Worm (Caenorhabditis elegans) whole organism, young adult: Measurements from ENCODE around the gene rpt-2.

Experiments used
- B0035.1 ChIP-seq: sonication (generic microtip); optimal IDR thresholded peaks from 2 replicates; lab custom pipeline; 2016; ENCODE audit warnings: missing genetic modification characterization, mild to moderate bottlenecking, missing compliant biosample characterization, missing genotype, missing genetic modification reagents
- B0261.1 ChIP-seq: sonication (generic microtip); optimal IDR thresholded peaks from 2 replicates; lab custom pipeline; 2016; ENCODE audit warnings: mild to moderate bottlenecking, missing genetic modification characterization, moderate library complexity, missing compliant biosample characterization
- C06A6.2 ChIP-seq: fragments of 200-800 bp; sonication (Bioruptor generic); conservative IDR thresholded peaks from 2 replicates; pipeline ENCODE4 v1.3.6; 2022; ENCODE audit warnings: missing genetic modification characterization, missing compliant biosample characterization
- F23B12.7 ChIP-seq: sonication (generic microtip); optimal IDR thresholded peaks from 2 replicates; lab custom pipeline; 2017; ENCODE audit warnings: missing genetic modification characterization, mild to moderate bottlenecking, missing compliant biosample characterization, antibody characterized with exemption, moderate library complexity; ENCODE audit not compliant: insufficient read depth
- F33H1.4 ChIP-seq: fragments of 200-800 bp; sonication (Bioruptor generic); IDR thresholded peaks from 2 replicates; pipeline ENCODE4 v1.3.6; 2022; ENCODE audit warnings: missing genetic modification reagents, missing genetic modification characterization, missing compliant biosample characterization
- F37B4.10 ChIP-seq: fragments of 200-800 bp; sonication (Bioruptor generic); IDR thresholded peaks from 2 replicates; pipeline ENCODE4 v1.3.6; 2022; ENCODE audit warnings: missing genetic modification characterization, missing compliant biosample characterization
- K12H6.12 ChIP-seq: fragments of 200-800 bp; sonication (Bioruptor generic); optimal IDR thresholded peaks from 2 replicates; lab custom pipeline; 2018; ENCODE audit warnings: mild to moderate bottlenecking, missing genetic modification characterization, missing compliant biosample characterization
- T26A5.8 ChIP-seq: sonication (generic microtip); optimal IDR thresholded peaks from 2 replicates; lab custom pipeline; 2016; ENCODE audit warnings: missing genetic modification characterization, missing compliant biosample characterization
- Y67H2A.10 ChIP-seq: fragments of 200-800 bp; sonication (Bioruptor generic); conservative IDR thresholded peaks from 2 replicates; pipeline ENCODE4 v1.3.6; 2022; ENCODE audit warnings: missing genetic modification reagents, missing genetic modification characterization, missing compliant biosample characterization
- Y95B8A.8 ChIP-seq: fragments of 200-800 bp; sonication (Bioruptor generic); IDR thresholded peaks from 2 replicates; pipeline ENCODE4 v1.3.6; 2022; ENCODE audit warnings: missing genetic modification reagents, missing genetic modification characterization, missing compliant biosample characterization
- ZK185.1 ChIP-seq: sonication (generic microtip); optimal IDR thresholded peaks from 2 replicates; lab custom pipeline; 2016; ENCODE audit warnings: mild to moderate bottlenecking, missing genetic modification characterization, missing compliant biosample characterization; ENCODE audit not compliant: poor library complexity, severe bottlenecking
- aptf-3 ChIP-seq: fragments of 200-800 bp; sonication (Bioruptor generic); IDR thresholded peaks from 2 replicates; pipeline ENCODE4 v1.3.6; 2022; ENCODE audit warnings: missing genetic modification characterization, missing compliant biosample characterization
- attf-5 ChIP-seq: fragments of 200-800 bp; sonication (Bioruptor generic); optimal IDR thresholded peaks from 2 replicates; lab custom pipeline; 2018; ENCODE audit warnings: mild to moderate bottlenecking, missing genetic modification characterization, missing compliant biosample characterization
- bed-2 ChIP-seq: fragments of 200-800 bp; sonication (Bioruptor generic); IDR thresholded peaks from 2 replicates; pipeline ENCODE4 v1.3.6; 2022; ENCODE audit warnings: missing genetic modification reagents, missing genetic modification characterization, missing compliant biosample characterization
- cebp-1 ChIP-seq, 2 experiments: fragments of 200-800 bp in 1 of 2; sonication (Bioruptor generic) in 1 of 2; sonication (generic microtip) in 1 of 2; IDR thresholded peaks in 1 of 2; optimal IDR thresholded peaks in 1 of 2; 2 replicates each; pipeline versions ENCODE4 v1.3.6 to Lab custom; 2017 to 2022; ENCODE audit warnings: missing compliant biosample characterization in 2 of 2, missing genetic modification characterization in 2 of 2, mild to moderate bottlenecking in 1 of 2, missing genetic modification reagents in 1 of 2, moderate library complexity in 1 of 2
- ceh-27 ChIP-seq: fragments of 200-800 bp; sonication (Bioruptor generic); optimal IDR thresholded peaks from 2 replicates; lab custom pipeline; 2018; ENCODE audit warnings: mild to moderate bottlenecking, missing genetic modification characterization, moderate library complexity, missing compliant biosample characterization
- ceh-58 ChIP-seq: fragments of 200-800 bp; sonication (Bioruptor generic); IDR thresholded peaks from 2 replicates; pipeline ENCODE4 v1.3.6; 2022; ENCODE audit warnings: missing genetic modification characterization, missing compliant biosample characterization
- die-1 ChIP-seq: sonication (generic microtip); optimal IDR thresholded peaks from 2 replicates; lab custom pipeline; 2016; ENCODE audit warnings: missing genotype, mild to moderate bottlenecking, missing genetic modification characterization, missing compliant biosample characterization
- dox-1 ChIP-seq: fragments of 200-800 bp; sonication (Bioruptor generic); IDR thresholded peaks from 2 replicates; pipeline ENCODE4 v1.3.6; 2022; ENCODE audit warnings: missing genetic modification reagents, missing genetic modification characterization, missing compliant biosample characterization
- dpl-1 ChIP-seq: fragments of 150-350 bp; optimal IDR thresholded peaks from 2 replicates; lab custom pipeline; 2014; ENCODE audit warnings: missing biosample characterization, missing genetic modification reagents, missing genetic modification characterization
- efl-1 ChIP-seq: fragments of 150-350 bp; optimal IDR thresholded peaks from 2 replicates; lab custom pipeline; 2014; ENCODE audit warnings: missing biosample characterization, missing genetic modification reagents, missing genetic modification characterization
- ets-4 ChIP-seq: fragments of 200-800 bp; sonication (Bioruptor generic); optimal IDR thresholded peaks from 2 replicates; lab custom pipeline; 2018; ENCODE audit warnings: mild to moderate bottlenecking, missing genetic modification characterization, missing compliant biosample characterization
- gei-17 ChIP-seq: fragments of 200-800 bp; sonication (Bioruptor generic); optimal IDR thresholded peaks from 2 replicates; lab custom pipeline; 2018; ENCODE audit warnings: mild to moderate bottlenecking, missing genetic modification characterization, missing compliant biosample characterization
- him-1 ChIP-seq: sonication (generic microtip); optimal IDR thresholded peaks from 2 replicates; lab custom pipeline; 2016; ENCODE audit warnings: missing genotype, missing genetic modification reagents, missing genetic modification characterization, missing compliant biosample characterization
- hlh-26 ChIP-seq: fragments of 200-800 bp; sonication (Bioruptor generic); conservative IDR thresholded peaks from 2 replicates; pipeline ENCODE4 v1.3.6; 2022; ENCODE audit warnings: missing genetic modification reagents, missing genetic modification characterization, missing compliant biosample characterization
- lir-1 ChIP-seq: fragments of 200-800 bp; sonication (Bioruptor generic); conservative IDR thresholded peaks from 2 replicates; pipeline ENCODE4 v1.3.6; 2022; ENCODE audit warnings: missing genetic modification reagents, missing genetic modification characterization, missing compliant biosample characterization
- mxl-1 ChIP-seq: sonication (generic microtip); optimal IDR thresholded peaks from 2 replicates; lab custom pipeline; 2016; ENCODE audit warnings: missing genetic modification characterization, missing compliant biosample characterization
- nfya-1 ChIP-seq: sonication (generic microtip); optimal IDR thresholded peaks from 2 replicates; lab custom pipeline; 2017; ENCODE audit warnings: antibody characterized with exemption, missing compliant biosample characterization, missing genetic modification characterization, borderline replicate concordance; ENCODE audit not compliant: insufficient read depth
- nhr-27 ChIP-seq: fragments of 200-800 bp; sonication (Bioruptor generic); optimal IDR thresholded peaks from 2 replicates; lab custom pipeline; 2018; ENCODE audit warnings: mild to moderate bottlenecking, missing genetic modification characterization, moderate library complexity, missing compliant biosample characterization
- rec-8 ChIP-seq, 2 experiments: sonication (generic microtip); optimal IDR thresholded peaks; 2 replicates each; lab custom pipeline; 2016; ENCODE audit warnings: mild to moderate bottlenecking in 2 of 2, missing genetic modification characterization in 2 of 2, missing genetic modification reagents in 2 of 2, missing genotype in 2 of 2, missing biosample characterization in 1 of 2, missing compliant biosample characterization in 1 of 2, moderate library complexity in 1 of 2
- tlf-1 ChIP-seq: fragments of 200-800 bp; sonication (Bioruptor generic); optimal IDR thresholded peaks from 2 replicates; lab custom pipeline; 2018; ENCODE audit warnings: mild to moderate bottlenecking, missing genetic modification characterization, missing compliant biosample characterization
- unc-62 ChIP-seq: fragments of 150-350 bp; optimal IDR thresholded peaks from 2 replicates; lab custom pipeline; 2014; ENCODE audit warnings: missing biosample characterization, missing genetic modification reagents, missing genetic modification characterization
- zim-3 ChIP-seq: sonication (generic microtip); optimal IDR thresholded peaks from 2 replicates; lab custom pipeline; 2017; ENCODE audit warnings: mild to moderate bottlenecking, missing genetic modification characterization, moderate library complexity, missing compliant biosample characterization
- ztf-18 ChIP-seq: sonication (generic microtip); optimal IDR thresholded peaks from 2 replicates; lab custom pipeline; 2016; ENCODE audit warnings: missing genotype, mild to moderate bottlenecking, missing genetic modification characterization, missing compliant biosample characterization
- ztf-25 ChIP-seq: fragments of 200-800 bp; sonication (Bioruptor generic); IDR thresholded peaks from 2 replicates; pipeline ENCODE4 v1.3.6; 2022; ENCODE audit warnings: missing genetic modification reagents, missing genetic modification characterization, missing compliant biosample characterization
- ztf-6 ChIP-seq: fragments of 200-800 bp; sonication (Bioruptor generic); IDR thresholded peaks from 2 replicates; pipeline ENCODE4 v1.3.6; 2022; ENCODE audit warnings: missing genetic modification reagents, missing genetic modification characterization, missing compliant biosample characterization

rpt-2 gene

DNA sequence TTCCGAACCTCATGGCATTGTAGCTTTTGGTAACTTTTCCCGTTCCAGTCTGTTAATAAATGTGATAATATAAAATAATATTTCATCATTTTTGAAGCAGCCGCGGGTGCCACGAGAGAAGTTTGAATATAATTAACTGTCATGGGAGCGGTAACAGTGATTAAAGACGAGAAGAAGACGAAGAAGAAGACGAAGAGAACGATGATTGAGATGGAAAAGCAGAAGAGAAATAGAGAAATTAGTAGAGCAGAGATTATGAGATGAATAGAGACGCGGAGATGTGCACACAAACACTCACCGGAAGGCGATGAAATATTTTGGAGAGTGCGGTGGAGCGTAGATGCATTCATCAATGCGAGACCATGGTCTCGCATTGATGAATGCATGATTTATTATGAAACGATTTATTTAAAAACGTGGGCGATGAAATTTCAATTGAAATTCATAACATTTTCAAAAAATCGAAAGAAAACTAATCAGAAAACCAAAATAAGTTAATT is 35.8 kb upstream of the rpt-2 start, which contains the start of gene seip-1 (continued):
- TF ChIP-seq F23B12.7 (tag; lab: Kevin White, UChicago) (peak; percentile 84), K12H6.12 (tag; lab: Kevin White, UChicago) (peak; percentile 36), B0035.1 (tag; lab: Kevin White, UChicago) (no peak), efl-1 (peak; percentile 48), unc-62 (GFP tag; lab: Kevin White, UChicago) (peak; percentile 65), attf-5 (peak; percentile 90), tlf-1 (GFP tag; lab: Kevin White, UChicago) (no peak), lir-1 (0 out of 2 replicates have a peak, but pooled peaks have one; percentile 16), Y95B8A.8 (GFP tag; lab: Robert Waterston, UW) (0 out of 2 replicates have a peak, but pooled peaks have one; percentile 57), ceh-27 (GFP tag; lab: Kevin White, UChicago) (peak; percentile 4)
- TF ChIP-seq, all 124 proteins: peak for 23

DNA sequence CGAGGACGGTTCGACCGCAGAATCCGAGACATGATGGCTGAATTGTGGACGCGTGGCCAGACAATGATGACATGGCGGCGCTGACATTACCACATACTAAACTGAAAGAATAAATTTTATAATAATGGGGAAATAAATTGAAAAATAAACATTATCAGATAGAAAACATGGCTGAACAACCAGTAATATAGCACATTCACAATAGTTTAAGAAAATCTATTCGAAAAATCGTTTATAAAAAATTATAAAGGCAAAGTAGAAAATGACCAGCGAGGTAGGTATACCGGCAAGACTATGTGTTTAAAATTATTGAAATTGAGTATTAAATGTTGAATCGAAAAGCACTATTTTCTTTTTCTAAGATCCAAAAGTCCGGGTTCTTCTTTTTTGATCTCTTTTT is 33.7 kb upstream of the rpt-2 start, which contains the start of gene jamp-1:
Gene jamp-1, minus strand, starts transcription at position 101 of the 400 bp plus-strand sequence.
- no peak for TF ChIP-seq nfya-1 (tag; lab: Kevin White, UChicago)
- no peak for TF ChIP-seq gei-17 (GFP tag; lab: Kevin White, UChicago)
- no peak for TF ChIP-seq B0261.1
- TF ChIP-seq die-1, result no peak
- TF ChIP-seq rec-8 (tag; optimal IDR thresholded peaks at IDR 0.05; lab: Kevin White, UChicago), result no peak
- no peak for TF ChIP-seq F33H1.4
- no peak for TF ChIP-seq dpl-1 (GFP tag; lab: Kevin White, UChicago)
- no peak for TF ChIP-seq bed-2 (GFP tag; lab: Robert Waterston, UW)
- TF ChIP-seq C06A6.2 (GFP tag; lab: Robert Waterston, UW), result no peak
- TF ChIP-seq F37B4.10 (GFP tag; lab: Robert Waterston, UW), result no peak
- no peak for TF ChIP-seq ZK185.1 (tag; lab: Kevin White, UChicago)
- TF ChIP-seq ztf-25 (GFP tag; lab: Robert Waterston, UW), result no peak
- no peak for TF ChIP-seq T26A5.8 (tag; lab: Kevin White, UChicago)
- TF ChIP-seq mxl-1 (tag; lab: Kevin White, UChicago), result no peak
- no peak for TF ChIP-seq ets-4 (GFP tag; lab: Kevin White, UChicago)
- TF ChIP-seq ztf-18 (tag; lab: Kevin White, UChicago), result no peak

DNA sequence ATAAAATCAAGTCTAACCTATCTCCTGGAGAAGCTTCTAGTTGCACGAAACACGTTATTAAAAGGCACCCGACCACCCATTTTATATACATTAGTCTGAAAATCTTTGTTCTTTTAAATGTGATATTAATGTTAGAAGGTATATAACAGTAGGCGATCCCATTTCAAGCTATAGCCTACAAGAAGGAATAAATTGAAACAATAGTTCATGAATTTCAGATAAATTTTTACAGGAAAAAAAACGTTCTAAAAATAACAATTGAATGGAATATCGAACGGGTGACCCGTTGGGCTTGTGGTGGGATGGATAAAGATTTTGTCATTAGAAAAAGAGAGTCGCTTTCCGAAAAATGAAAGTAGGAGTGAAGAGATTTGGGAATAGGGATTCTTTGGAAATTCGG is 30.3 kb upstream of the rpt-2 start, which contains the start of gene pgap-3:
Gene pgap-3, minus strand, starts transcription at position 101 of the 400 bp plus-strand sequence.
- TF ChIP-seq dox-1 (GFP tag; lab: Robert Waterston, UW) (no peak), hlh-26 (GFP tag; lab: Robert Waterston, UW) (no peak), Y95B8A.8 (GFP tag; lab: Robert Waterston, UW) (no peak), F33H1.4 (no peak), him-1 (tag; lab: Kevin White, UChicago) (no peak), F37B4.10 (GFP tag; lab: Robert Waterston, UW) (no peak), gei-17 (GFP tag; lab: Kevin White, UChicago) (no peak), ztf-25 (GFP tag; lab: Robert Waterston, UW) (no peak), aptf-3 (no peak), zim-3 (tag; lab: Kevin White, UChicago) (no peak), ceh-58 (GFP tag; lab: Robert Waterston, UW) (no peak), Y67H2A.10 (no peak), efl-1 (no peak), nhr-27 (tag; lab: Kevin White, UChicago) (no peak), ztf-6 (no peak), cebp-1 (GFP tag; IDR thresholded peaks at IDR 0.05; lab: Robert Waterston, UW) (no peak), cebp-1 (tag; optimal IDR thresholded peaks at IDR 0.05; lab: Kevin White, UChicago) (no peak)
